Fruit fly (Drosophila melanogaster): ENCODE data around the gene ome.
A peak's percentile ranks its signal among the peaks of the same experiment; 100 is the strongest.

ome gene

DNA sequence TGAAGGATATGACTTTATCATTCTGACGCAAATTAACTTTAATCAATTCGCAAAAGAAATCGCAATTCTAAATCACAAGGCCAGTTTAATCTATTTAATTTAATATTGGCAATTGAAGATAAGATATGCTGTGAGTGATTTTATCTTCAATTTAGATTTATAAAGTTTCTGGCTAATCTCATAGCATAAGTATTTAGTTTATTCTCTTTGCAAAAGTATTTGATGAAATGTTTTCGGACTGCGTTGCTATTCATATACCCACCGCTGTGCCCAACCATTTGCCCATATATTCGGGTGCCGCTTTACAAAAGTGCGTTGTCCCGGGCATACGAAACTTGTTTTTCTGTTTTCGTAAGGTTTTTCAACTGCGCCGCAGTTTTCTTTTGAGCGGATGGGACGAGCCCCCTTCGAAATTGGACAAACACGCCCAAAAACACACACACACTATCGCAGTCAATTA lies 112.3 kb downstream of the ome start:
- TF ChIP-seq Dll (optimal IDR thresholded peaks at IDR 0.05) (no peak), pan (optimal IDR thresholded peaks at IDR 0.05) (no peak), CG8478 (optimal IDR thresholded peaks at IDR 0.05) (no peak), EcR (GFP tag; optimal IDR thresholded peaks at IDR 0.05) (no peak), usp (GFP tag; optimal IDR thresholded peaks at IDR 0.05) (no peak), psq (optimal IDR thresholded peaks at IDR 0.05) (no peak)

DNA sequence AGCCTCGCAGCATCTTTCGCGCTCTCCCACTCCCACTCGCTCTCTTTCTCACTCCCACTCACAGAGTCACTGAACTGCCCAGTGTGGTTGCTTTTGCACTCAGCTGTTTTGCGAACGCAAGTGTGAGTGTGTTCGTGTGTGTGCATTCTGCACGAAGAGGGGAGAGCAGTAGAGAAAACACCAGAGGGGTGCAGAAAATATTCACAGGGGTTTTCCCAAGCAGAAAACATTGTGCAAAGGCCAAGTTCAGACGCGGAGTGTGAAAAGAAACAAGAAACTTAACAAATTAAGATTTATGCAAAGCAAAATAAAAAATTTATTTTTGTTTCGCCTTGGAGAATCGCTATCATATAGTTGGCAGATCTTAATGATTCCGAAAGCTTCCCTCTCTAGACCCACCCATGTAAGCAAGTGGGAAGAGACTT lies 112.9 kb downstream of the ome start:
- TF ChIP-seq EcR (GFP tag; optimal IDR thresholded peaks at IDR 0.05) = peak in 1 of 2 experiments; percentile 88
- no peak for TF ChIP-seq psq (optimal IDR thresholded peaks at IDR 0.05)

DNA sequence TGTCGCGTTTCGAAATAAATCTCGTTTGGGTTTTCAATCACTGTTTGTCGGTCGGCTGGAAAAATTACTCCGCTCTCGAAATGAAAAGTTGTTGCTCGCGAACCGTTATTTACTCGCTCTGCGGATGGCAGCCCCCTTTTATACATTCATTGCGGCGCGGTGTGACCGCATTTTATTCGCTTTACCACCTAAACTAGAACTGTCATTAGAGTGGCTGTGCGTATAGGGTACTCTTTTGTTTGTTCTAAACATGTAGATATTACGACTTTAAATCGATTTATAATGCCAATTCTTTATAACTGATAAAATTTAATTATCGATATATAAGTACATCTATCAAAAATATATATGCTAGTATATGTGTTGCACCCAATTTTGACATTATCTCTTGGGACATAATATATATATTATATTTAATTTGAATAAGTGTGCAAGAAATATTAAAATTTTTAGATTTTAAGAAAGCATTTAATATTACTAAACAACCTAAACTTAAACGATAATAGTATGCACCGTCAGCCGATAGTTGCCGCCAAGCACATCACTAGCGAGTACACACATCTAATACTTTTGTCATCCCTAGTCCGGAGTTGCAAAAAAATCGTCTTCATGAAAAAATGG lies 113.7 kb downstream of the ome start, which contains the start of the genes bmm and Tdrd3:
Gene bmm, minus strand, starts transcription at position 183 of the 621 bp plus-strand sequence.
Gene Tdrd3, plus strand, starts transcription at position 562 of the 621 bp plus-strand sequence.
- TF ChIP-seq CG8478 (optimal IDR thresholded peaks at IDR 0.05) = no peak
- TF ChIP-seq psq (optimal IDR thresholded peaks at IDR 0.05) = no peak
- no peak for TF ChIP-seq pan (optimal IDR thresholded peaks at IDR 0.05)
- no peak for TF ChIP-seq usp (GFP tag; optimal IDR thresholded peaks at IDR 0.05)
- no peak for TF ChIP-seq Dll (optimal IDR thresholded peaks at IDR 0.05)
- TF ChIP-seq EcR (GFP tag; optimal IDR thresholded peaks at IDR 0.05) = no peak

DNA sequence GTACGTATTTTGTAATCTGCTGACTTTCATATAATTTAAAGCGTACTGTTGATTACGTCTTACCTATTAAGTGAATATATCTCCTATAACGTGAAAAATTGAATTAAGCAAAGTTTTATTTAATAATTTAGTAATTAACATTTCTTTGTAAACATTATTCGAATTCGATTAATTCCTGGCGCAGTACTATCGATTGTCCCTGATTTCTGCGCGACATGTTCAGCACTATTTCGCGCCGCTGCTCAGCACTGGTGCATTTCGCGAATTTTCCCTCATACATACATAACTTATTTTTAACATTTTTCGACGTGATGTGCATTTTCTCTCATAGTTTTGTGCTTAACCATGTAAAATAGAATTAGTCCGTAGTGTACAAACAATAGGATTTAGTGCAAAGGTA lies 117.0 kb downstream of the ome start, which contains the start of gene Helz:
Gene Helz, plus strand, starts transcription at position 260 of the 400 bp plus-strand sequence.
- no peak for TF ChIP-seq EcR (GFP tag; optimal IDR thresholded peaks at IDR 0.05)
- TF ChIP-seq CG8478 (optimal IDR thresholded peaks at IDR 0.05) = no peak
- no peak for TF ChIP-seq pan (optimal IDR thresholded peaks at IDR 0.05)
- no peak for TF ChIP-seq usp (GFP tag; optimal IDR thresholded peaks at IDR 0.05)
- TF ChIP-seq Dll (optimal IDR thresholded peaks at IDR 0.05) = no peak
- no peak for TF ChIP-seq psq (optimal IDR thresholded peaks at IDR 0.05)

DNA sequence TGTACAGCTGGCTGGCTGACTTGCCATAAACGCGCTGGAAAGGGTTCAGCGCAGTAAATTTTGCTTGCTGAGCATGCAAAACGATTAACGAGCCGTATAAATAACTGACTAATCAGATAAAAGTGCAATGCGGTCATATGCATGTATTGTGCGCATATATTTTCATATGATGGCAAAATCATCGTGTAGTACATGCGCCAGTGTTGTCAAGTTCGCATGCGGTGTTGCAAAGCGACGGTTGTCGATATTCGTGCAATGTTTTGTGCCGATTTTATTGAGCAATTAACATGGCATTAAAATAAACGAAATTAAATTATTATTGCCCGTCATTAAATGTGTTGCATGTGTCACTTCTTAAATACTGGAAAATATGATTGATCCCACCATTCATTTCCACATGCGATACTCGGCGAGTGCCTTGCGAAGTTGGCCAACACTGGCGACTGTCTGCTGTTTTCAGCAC lies 117.5 kb downstream of the ome start:
- no peak for TF ChIP-seq CG8478 (optimal IDR thresholded peaks at IDR 0.05)
- no peak for TF ChIP-seq Dll (optimal IDR thresholded peaks at IDR 0.05)
- TF ChIP-seq pan (optimal IDR thresholded peaks at IDR 0.05) = no peak

DNA sequence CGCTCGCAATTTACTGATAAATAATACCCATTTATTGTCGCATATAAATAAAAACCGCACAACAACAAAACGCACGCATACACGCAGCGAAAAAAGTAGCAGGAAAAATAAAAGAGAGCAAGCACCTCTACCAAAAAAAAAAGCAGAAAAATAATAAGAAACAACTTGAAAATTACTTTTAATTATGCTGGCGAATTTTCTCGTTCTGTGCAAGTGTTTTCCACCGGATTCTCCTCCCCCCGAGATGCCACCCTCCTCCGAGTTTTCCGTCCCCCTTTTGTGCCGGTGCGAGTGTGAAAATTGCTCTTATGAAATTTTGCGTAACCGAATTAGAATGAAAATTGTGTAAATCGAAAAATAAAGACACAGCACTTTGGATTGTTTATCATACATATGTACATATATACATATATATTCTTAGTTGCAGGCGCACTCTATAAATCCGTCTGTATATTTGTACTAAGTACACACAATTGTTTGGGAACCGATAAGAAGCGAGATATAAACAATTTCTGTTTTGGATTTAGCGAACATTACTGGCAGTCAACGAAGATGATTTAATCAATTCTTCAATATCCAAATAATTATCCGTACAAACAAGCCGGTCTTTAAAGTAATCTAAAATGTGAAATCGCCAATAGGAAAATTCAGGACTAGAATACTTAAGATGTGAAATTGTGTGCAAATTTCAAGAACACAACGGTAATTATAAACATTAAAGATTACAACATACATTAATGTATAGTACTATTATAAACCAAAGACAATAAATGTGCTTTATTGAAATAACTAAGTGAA lies 118.4 kb downstream of the ome start:
- TF ChIP-seq psq (optimal IDR thresholded peaks at IDR 0.05) (no peak), CG8478 (optimal IDR thresholded peaks at IDR 0.05) (no peak), usp (GFP tag; optimal IDR thresholded peaks at IDR 0.05) (no peak), Dll (optimal IDR thresholded peaks at IDR 0.05) (no peak), pan (optimal IDR thresholded peaks at IDR 0.05) (no peak), EcR (GFP tag; optimal IDR thresholded peaks at IDR 0.05) (no peak)
